Worm (Caenorhabditis elegans) whole organism, L4 larva: Measurements from ENCODE around the gene T22B3.3.

Source experiments
- Y48G9A.11 ChIP-seq: fragments of 200-800 bp; sonication (Bioruptor generic); IDR thresholded peaks from 2 replicates; pipeline ENCODE4 v1.3.6; 2022; ENCODE audit warnings: missing genetic modification reagents, missing genetic modification characterization, missing compliant biosample characterization
- dmd-9 ChIP-seq: fragments of 200-800 bp; sonication (Bioruptor generic); IDR thresholded peaks from 2 replicates; pipeline ENCODE4 v1.3.6; 2022; ENCODE audit warnings: missing genetic modification reagents, missing genetic modification characterization, missing compliant biosample characterization
- egl-27 ChIP-seq: sonication (generic microtip); optimal IDR thresholded peaks from 3 replicates; lab custom pipeline; 2017; ENCODE audit warnings: missing biosample characterization, missing genetic modification reagents, missing genetic modification characterization
- jun-1 ChIP-seq: fragments of 150-350 bp; optimal IDR thresholded peaks from 2 replicates; lab custom pipeline; 2014; ENCODE audit warnings: missing biosample characterization, missing genetic modification reagents, missing genetic modification characterization
- nhr-77 ChIP-seq: fragments of 150-350 bp; optimal IDR thresholded peaks from 2 replicates; lab custom pipeline; 2014; ENCODE audit warnings: missing biosample characterization, missing genetic modification characterization
- pha-4 ChIP-seq, 2 experiments: fragments of 150-350 bp in 1 of 2; fragments of 200-800 bp in 1 of 2; sonication (Bioruptor generic) in 1 of 2; IDR thresholded peaks in 1 of 2; optimal IDR thresholded peaks in 1 of 2; 2 replicates each; pipeline versions ENCODE4 v1.3.6 to Lab custom; 2014 to 2022; ENCODE audit warnings: missing genetic modification characterization in 2 of 2, missing genetic modification reagents in 2 of 2, missing biosample characterization in 1 of 2, missing compliant biosample characterization in 1 of 2

- no peak for TF ChIP-seq dmd-9 (GFP tag; lab: Robert Waterston, UW)
- TF ChIP-seq Y48G9A.11 (GFP tag; lab: Robert Waterston, UW), result no peak
- no peak for TF ChIP-seq jun-1
- TF ChIP-seq pha-4 (GFP tag; IDR thresholded peaks at IDR 0.05; lab: Robert Waterston, UW), result no peak
- no peak for TF ChIP-seq pha-4 (tag; optimal IDR thresholded peaks at IDR 0.05; lab: Kevin White, UChicago)
- no peak for TF ChIP-seq egl-27 (tag; lab: Kevin White, UChicago)
- TF ChIP-seq nhr-77 (tag; lab: Kevin White, UChicago), result no peak
These were observed 21.7 kb downstream of the T22B3.3 start, which contains the start of gene ZK792.4 for ce11 chrIV:11681905-11682304.
